Worm (Caenorhabditis elegans): ENCODE data around the gene daf-36.

daf-36 gene

DNA sequence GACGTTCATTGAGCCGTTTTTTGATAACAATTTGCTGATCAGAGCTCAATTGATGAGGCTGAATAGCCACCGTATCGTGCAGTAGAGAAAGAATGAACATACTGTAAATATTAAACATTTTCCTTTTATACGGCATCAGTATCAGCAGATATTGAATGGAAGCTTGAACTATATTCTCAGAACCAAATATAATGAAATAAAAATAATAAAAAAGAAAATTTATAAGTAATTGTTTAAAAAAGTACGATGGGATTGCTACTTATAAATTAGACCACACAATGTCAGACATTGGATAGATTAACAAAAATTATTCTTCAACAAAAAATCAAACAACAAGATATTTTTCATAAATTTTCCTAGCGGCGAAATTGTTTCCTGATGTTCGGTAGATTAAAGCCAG lies 19.0 kb downstream of the daf-36 start, which contains the start of gene rpc-25:
Gene rpc-25, minus strand, starts transcription at position 101 of the 400 bp plus-strand sequence.
- TF ChIP-seq ceh-82 (tag; optimal IDR thresholded peaks at IDR 0.05) = no peak
- no peak for TF ChIP-seq irx-1 (tag; optimal IDR thresholded peaks at IDR 0.05)
- TF ChIP-seq C16A3.4 (tag; optimal IDR thresholded peaks at IDR 0.05) = no peak
- no peak for TF ChIP-seq efl-3 (GFP tag; optimal IDR thresholded peaks at IDR 0.05)
- TF ChIP-seq nhr-47 (tag; optimal IDR thresholded peaks at IDR 0.05) = no peak
- TF ChIP-seq lin-13 (GFP tag; optimal IDR thresholded peaks at IDR 0.05) = no peak
- TF ChIP-seq nhr-85 (tag) = no peak
- no peak for TF ChIP-seq sup-37 (GFP tag; optimal IDR thresholded peaks at IDR 0.05)

DNA sequence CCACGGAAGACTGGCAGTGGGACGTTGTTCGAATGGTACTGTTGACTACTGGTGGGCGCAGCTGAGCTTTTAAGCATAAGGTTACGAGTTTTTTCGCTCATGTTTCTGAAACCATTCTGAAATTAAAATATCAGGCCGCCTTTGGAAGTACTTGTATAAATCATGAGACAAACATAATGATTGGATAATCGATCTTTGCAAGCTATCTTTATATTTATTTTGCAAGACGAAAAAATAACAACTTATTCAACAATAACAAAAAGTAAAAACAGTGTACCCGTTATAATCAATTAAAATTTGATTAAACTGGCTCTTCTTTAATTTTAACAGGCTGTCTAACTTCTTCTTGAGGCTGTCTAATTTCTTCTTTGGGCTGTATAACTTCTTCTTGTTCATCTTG lies 20.0 kb downstream of the daf-36 start, which contains the start of gene ZK856.16:
Gene ZK856.16, minus strand, starts transcription at position 101 of the 400 bp plus-strand sequence.
- TF ChIP-seq unc-30 (tag; optimal IDR thresholded peaks at IDR 0.05) (no peak), hpl-2 (GFP tag; optimal IDR thresholded peaks at IDR 0.05) (no peak), nhr-28 (tag; optimal IDR thresholded peaks at IDR 0.05) (no peak), lsy-2 (tag; optimal IDR thresholded peaks at IDR 0.05) (no peak), efl-1 (optimal IDR thresholded peaks at IDR 0.05) (no peak), efl-1 (GFP tag; optimal IDR thresholded peaks at IDR 0.05 in 1 of 2) (no peak), egl-27 (tag; optimal IDR thresholded peaks at IDR 0.05) (no peak), isw-1 (GFP tag; IDR thresholded peaks at IDR 0.05) (no peak)

DNA sequence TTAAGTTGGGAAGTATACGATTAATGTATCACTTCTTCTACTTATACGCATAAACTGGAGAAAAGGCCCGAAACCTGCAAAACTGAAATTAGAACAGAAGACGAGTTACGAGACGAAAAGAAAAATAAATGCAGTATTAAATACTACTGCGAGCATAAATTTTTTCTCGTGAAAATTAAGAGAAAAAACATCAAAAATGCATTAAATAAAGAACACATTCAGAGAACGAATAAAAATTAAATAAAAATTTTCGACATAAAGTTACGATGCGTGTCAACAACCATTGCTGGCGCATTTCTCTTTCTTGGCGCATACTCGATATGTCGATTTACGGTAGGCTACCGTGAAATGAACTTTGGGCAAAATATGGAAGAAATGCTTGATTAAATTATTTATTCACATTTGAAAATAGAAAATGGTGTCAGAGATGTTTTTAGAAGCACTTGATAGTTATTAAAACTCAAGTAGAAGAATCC lies 20.6 kb downstream of the daf-36 start, which contains the start of the genes ZK856.19 and ZK856.11:
Gene ZK856.19, minus strand, starts transcription at position 51 of the 476 bp plus-strand sequence.
Gene ZK856.11, minus strand, starts transcription at position 76 of the 476 bp plus-strand sequence.
- TF ChIP-seq nhr-84 (tag; optimal IDR thresholded peaks at IDR 0.05) (no peak), unc-130 (tag; optimal IDR thresholded peaks at IDR 0.05) (peak; percentile 60), lin-35 (GFP tag; optimal IDR thresholded peaks at IDR 0.05) (peak; percentile 70 to 75), unc-30 (tag; optimal IDR thresholded peaks at IDR 0.05) (no peak), nhr-71 (tag; optimal IDR thresholded peaks at IDR 0.05) (peak; percentile 85), snpc-4 (tag; optimal IDR thresholded peaks at IDR 0.05) (peak; percentile 69), dpl-1 (GFP tag; optimal IDR thresholded peaks at IDR 0.05) (peak; percentile 58 to 73 (median 72)), fkh-4 (tag; optimal IDR thresholded peaks at IDR 0.05; ENCODE audit: borderline replicate concordance) (no peak), F16B12.6 (tag; optimal IDR thresholded peaks at IDR 0.05) (peak; percentile 36), ceh-82 (tag; optimal IDR thresholded peaks at IDR 0.05) (peak; percentile 21 to 47 (median 40)), elt-3 (tag; optimal IDR thresholded peaks at IDR 0.05) (peak in 2 of 6 experiments; percentile 2 to 18), C04F5.9 (tag; optimal IDR thresholded peaks at IDR 0.05) (no peak), nhr-28 (tag; optimal IDR thresholded peaks at IDR 0.05) (no peak), ama-1 (optimal IDR thresholded peaks at IDR 0.05) (peak; percentile 6), mab-9 (GFP tag; IDR thresholded peaks at IDR 0.05) (no peak), egl-13 (tag; optimal IDR thresholded peaks at IDR 0.05) (no peak), pqm-1 (tag; optimal IDR thresholded peaks at IDR 0.05) (no peak), mep-1 (tag; optimal IDR thresholded peaks at IDR 0.05) (peak; percentile 88), aha-1 (tag; optimal IDR thresholded peaks at IDR 0.05) (no peak), lin-15B (tag; optimal IDR thresholded peaks at IDR 0.05) (peak; percentile 78), nhr-77 (tag; optimal IDR thresholded peaks at IDR 0.05) (peak; percentile 24), mef-2 (tag; optimal IDR thresholded peaks at IDR 0.05) (no peak), lin-13 (GFP tag; optimal IDR thresholded peaks at IDR 0.05) (peak; percentile 1), unc-86 (tag; optimal IDR thresholded peaks at IDR 0.05) (peak; percentile 54), isw-1 (GFP tag; IDR thresholded peaks at IDR 0.05) (peak; percentile 58), nhr-11 (tag; optimal IDR thresholded peaks at IDR 0.05) (peak; percentile 33), rnt-1 (tag; optimal IDR thresholded peaks at IDR 0.05) (peak; percentile 70), nhr-85 (tag) (peak; percentile 86), xbp-1 (tag; optimal IDR thresholded peaks at IDR 0.05) (peak; percentile 77), lsy-2 (tag; optimal IDR thresholded peaks at IDR 0.05) (peak; percentile 79 to 88), tlp-1 (tag; optimal IDR thresholded peaks at IDR 0.05) (no peak), ces-1 (GFP tag; optimal IDR thresholded peaks at IDR 0.05) (no peak), lin-14 (GFP tag; optimal IDR thresholded peaks at IDR 0.05) (peak; percentile 69), ztf-4 (tag; optimal IDR thresholded peaks at IDR 0.05) (no peak), ets-5 (GFP tag; IDR thresholded peaks at IDR 0.05) (no peak), dsc-1 (tag; optimal IDR thresholded peaks at IDR 0.05) (peak; percentile 69), C34B4.2 (tag; optimal IDR thresholded peaks at IDR 0.05) (no peak), efl-3 (GFP tag; optimal IDR thresholded peaks at IDR 0.05) (no peak), zip-4 (GFP tag; optimal IDR thresholded peaks at IDR 0.05) (peak; percentile 4), fos-1 (tag; optimal IDR thresholded peaks at IDR 0.05) (peak; percentile 27), nhr-90 (tag; optimal IDR thresholded peaks at IDR 0.05; ENCODE audit: poor library complexity) (peak; percentile 78), irx-1 (tag; optimal IDR thresholded peaks at IDR 0.05) (peak; percentile 40), C16A3.4 (tag; optimal IDR thresholded peaks at IDR 0.05) (peak; percentile 68)

Data from whole organism, L1 larva.